Fruit fly (Drosophila melanogaster) whole organism, wandering third instar larva: Measurements from ENCODE around the gene Tailor.

ENCODE experiments used
- Abd-B ChIP-seq: fragments of >200 bp; optimal IDR thresholded peaks from 2 replicates; lab custom pipeline; 2017; ENCODE audit warnings: missing biosample characterization, missing genetic modification characterization
- CG32264 ChIP-seq: fragments of 200-800 bp; sonication (Bioruptor generic); optimal IDR thresholded peaks from 2 replicates; lab custom pipeline; 2016; ENCODE audit warnings: missing biosample characterization, missing genetic modification characterization
- CG9705 ChIP-seq: fragments of 200-800 bp; sonication (Bioruptor generic); optimal IDR thresholded peaks from 2 replicates; lab custom pipeline; 2018; ENCODE audit warnings: missing biosample characterization, mild to moderate bottlenecking, missing genetic modification characterization
- CrebA ChIP-seq: fragments of 200-800 bp; sonication (Bioruptor generic); optimal IDR thresholded peaks from 2 replicates; lab custom pipeline; 2016; ENCODE audit warnings: missing biosample characterization, mild to moderate bottlenecking, missing genetic modification characterization, borderline replicate concordance
- Dfd ChIP-seq: fragments of >200 bp; optimal IDR thresholded peaks from 2 replicates; lab custom pipeline; 2017; ENCODE audit warnings: missing biosample characterization, missing genetic modification characterization
- Dif ChIP-seq: fragments of 200-275, 200-300 bp; sonication (Bioruptor generic); optimal IDR thresholded peaks from 2 replicates; lab custom pipeline; 2018; ENCODE audit warnings: missing biosample characterization, missing genetic modification characterization; ENCODE audit not compliant: partially characterized antibody
- GATAd ChIP-seq: sonication (Bioruptor generic); optimal IDR thresholded peaks from 2 replicates; lab custom pipeline; 2016; ENCODE audit warnings: missing biosample characterization, missing genetic modification characterization
- HLH106 ChIP-seq: fragments of 200-800 bp; optimal IDR thresholded peaks from 3 replicates; lab custom pipeline; 2019; ENCODE audit warnings: missing biosample characterization, mild to moderate bottlenecking, missing genetic modification characterization, moderate library complexity
- Hnf4 ChIP-seq: fragments of 200-800 bp; sonication (Bioruptor generic); optimal IDR thresholded peaks from 2 replicates; lab custom pipeline; 2016; ENCODE audit warnings: missing biosample characterization, mild to moderate bottlenecking, missing genetic modification characterization
- Hr78 ChIP-seq: fragments of >200 bp; optimal IDR thresholded peaks from 2 replicates; lab custom pipeline; 2017; ENCODE audit warnings: missing biosample characterization, missing genetic modification characterization
- Hr83 ChIP-seq: fragments of 200-300 bp; sonication (Bioruptor generic); optimal IDR thresholded peaks from 2 replicates; lab custom pipeline; 2016; ENCODE audit warnings: missing biosample characterization, mild to moderate bottlenecking, missing genetic modification characterization, moderate library complexity; ENCODE audit not compliant: poor library complexity, severe bottlenecking
- Jra ChIP-seq: sonication (Bioruptor generic); optimal IDR thresholded peaks from 2 replicates; lab custom pipeline; 2016; ENCODE audit warnings: missing biosample characterization, missing genetic modification characterization
- Mio ChIP-seq: sonication (Bioruptor generic); optimal IDR thresholded peaks from 2 replicates; lab custom pipeline; 2016; ENCODE audit warnings: missing biosample characterization, missing genetic modification characterization
- Myc ChIP-seq: fragments of >200 bp; optimal IDR thresholded peaks from 2 replicates; lab custom pipeline; 2017
- N ChIP-seq: fragments of >200 bp; optimal IDR thresholded peaks from 2 replicates; lab custom pipeline; 2018; ENCODE audit warnings: missing biosample characterization, missing external identifiers, missing genetic modification characterization
- Rel ChIP-seq, 2 experiments: fragments of 200-800 bp; sonication (Bioruptor generic) in 1 of 2; optimal IDR thresholded peaks; 2 replicates in 1 of 2; 3 replicates in 1 of 2; lab custom pipeline; 2016 to 2019; ENCODE audit warnings: mild to moderate bottlenecking in 2 of 2, missing biosample characterization in 2 of 2, missing genetic modification characterization in 2 of 2, moderate library complexity in 1 of 2
- Sp1 ChIP-seq: fragments of 200-800 bp; sonication (Bioruptor generic); optimal IDR thresholded peaks from 3 replicates; lab custom pipeline; 2019; ENCODE audit warnings: missing biosample characterization, mild to moderate bottlenecking, missing genetic modification characterization, moderate library complexity
- Vsx2 ChIP-seq: fragments of 200-300, 225-300 bp; sonication (Bioruptor generic); optimal IDR thresholded peaks from 2 replicates; lab custom pipeline; 2018; ENCODE audit warnings: missing biosample characterization, missing genetic modification characterization; ENCODE audit not compliant: partially characterized antibody
- br ChIP-seq: fragments of 200-800 bp; sonication (Bioruptor generic); optimal IDR thresholded peaks from 2 replicates; lab custom pipeline; 2016; ENCODE audit warnings: missing biosample characterization, missing genetic modification characterization
- brk ChIP-seq: fragments of 200-800 bp; sonication (Bioruptor generic); optimal IDR thresholded peaks from 2 replicates; lab custom pipeline; 2016; ENCODE audit warnings: missing biosample characterization, mild to moderate bottlenecking, missing genetic modification characterization
- dl ChIP-seq, 2 experiments: fragments of 175-275, 200-275 bp in 1 of 2; fragments of 200-275 bp in 1 of 2; sonication (Bioruptor generic); optimal IDR thresholded peaks; lab custom pipeline; 2018; ENCODE audit warnings: mild to moderate bottlenecking in 2 of 2, missing biosample characterization in 2 of 2, missing genetic modification characterization in 2 of 2, moderate library complexity in 2 of 2; ENCODE audit not compliant: partially characterized antibody in 2 of 2, insufficient read depth in 1 of 2
- dmrt93B ChIP-seq: fragments of 200-800 bp; sonication (Bioruptor generic); optimal IDR thresholded peaks from 2 replicates; lab custom pipeline; 2018; ENCODE audit warnings: missing biosample characterization, mild to moderate bottlenecking, missing genetic modification characterization
- dsf ChIP-seq: sonication (Bioruptor generic); optimal IDR thresholded peaks from 2 replicates; lab custom pipeline; 2016; ENCODE audit warnings: missing biosample characterization, missing genetic modification characterization, borderline replicate concordance
- ey ChIP-seq: fragments of 200-800 bp; sonication (Bioruptor generic); optimal IDR thresholded peaks from 2 replicates; lab custom pipeline; 2016; ENCODE audit warnings: missing biosample characterization, missing genetic modification characterization
- fru ChIP-seq: fragments of 200-800 bp; sonication (Bioruptor generic); optimal IDR thresholded peaks from 3 replicates; lab custom pipeline; 2016; ENCODE audit warnings: missing biosample characterization, mild to moderate bottlenecking, missing genetic modification characterization
- h ChIP-seq: fragments of 200-800 bp; sonication (Bioruptor generic); optimal IDR thresholded peaks from 3 replicates; lab custom pipeline; 2016; ENCODE audit warnings: missing biosample characterization, mild to moderate bottlenecking, missing genetic modification characterization
- jim ChIP-seq: fragments of 175-275, 200-325 bp; sonication (Bioruptor generic); optimal IDR thresholded peaks from 2 replicates; lab custom pipeline; 2016; ENCODE audit warnings: missing biosample characterization, mild to moderate bottlenecking, missing genetic modification characterization
- lola ChIP-seq: fragments of >200 bp; optimal IDR thresholded peaks from 2 replicates; lab custom pipeline; 2017; ENCODE audit warnings: missing biosample characterization, missing genetic modification characterization
- pan ChIP-seq: fragments of >200 bp; optimal IDR thresholded peaks from 2 replicates; lab custom pipeline; 2017
- psq ChIP-seq: fragments of 200-800 bp; sonication (Bioruptor generic); optimal IDR thresholded peaks from 3 replicates; lab custom pipeline; 2017; ENCODE audit warnings: missing biosample characterization, mild to moderate bottlenecking, missing genetic modification characterization, moderate library complexity
- sage ChIP-seq: fragments of 200-800 bp; sonication (Bioruptor generic); optimal IDR thresholded peaks from 2 replicates; lab custom pipeline; 2016; ENCODE audit warnings: missing biosample characterization, mild to moderate bottlenecking, missing genetic modification characterization
- sv ChIP-seq: fragments of 200-800 bp; sonication (Bioruptor generic); optimal IDR thresholded peaks from 3 replicates; lab custom pipeline; 2016; ENCODE audit warnings: missing biosample characterization, missing genetic modification characterization
- tai ChIP-seq: sonication (Bioruptor generic); optimal IDR thresholded peaks from 2 replicates; lab custom pipeline; 2016; ENCODE audit warnings: missing biosample characterization, missing genetic modification characterization
- woc ChIP-seq: sonication (Bioruptor generic); optimal IDR thresholded peaks from 2 replicates; lab custom pipeline; 2016; ENCODE audit warnings: missing biosample characterization, mild to moderate bottlenecking, missing genetic modification characterization

The Tailor gene

DNA sequence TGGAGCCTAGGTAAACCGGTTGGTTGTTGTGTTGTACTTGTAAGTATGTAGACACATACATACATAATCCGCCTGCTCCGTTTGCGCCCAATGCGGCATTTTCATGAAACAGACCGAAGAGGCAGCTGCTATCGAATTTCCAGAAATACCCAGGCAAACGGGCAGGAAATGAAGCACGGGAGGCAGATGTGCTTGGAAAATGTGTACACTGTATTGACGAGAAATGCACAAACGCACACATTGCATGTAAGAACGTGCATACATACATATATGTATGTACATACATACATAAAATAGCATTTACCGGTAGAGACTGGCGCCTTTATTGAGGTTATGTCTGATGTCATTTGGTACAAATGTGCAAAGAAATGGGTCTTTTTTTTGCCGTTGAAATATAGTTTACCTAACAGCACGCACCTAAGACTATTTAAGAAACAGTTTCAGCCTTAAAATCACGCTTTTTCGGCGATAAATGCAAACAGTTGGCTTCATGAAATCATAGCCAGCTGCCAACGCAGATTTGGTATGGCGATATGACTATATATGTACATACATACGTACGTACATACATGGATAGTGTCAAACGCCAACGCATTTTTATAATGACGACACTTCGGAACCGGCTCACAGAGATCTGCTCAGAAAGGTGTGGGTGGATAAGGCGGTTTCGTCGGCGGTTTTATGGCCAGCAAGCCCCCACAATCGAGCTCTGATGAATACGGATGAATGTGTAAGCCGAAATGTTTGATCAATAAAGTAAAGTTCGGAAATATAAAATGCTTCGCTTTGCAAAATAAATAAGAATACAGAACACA, 3.8 kb upstream of the Tailor start:
- TF ChIP-seq psq (GFP tag; lab: Kevin White, UChicago) = no peak
- no peak for TF ChIP-seq dsf (GFP tag; lab: Kevin White, UChicago)
- no peak for TF ChIP-seq Myc (lab: Kevin White, UChicago)
- TF ChIP-seq Rel (GFP tag; optimal IDR thresholded peaks at IDR 0.05; lab: Kevin White, UChicago) = no peak
- peak; percentile 17 for TF ChIP-seq Rel (tag; optimal IDR thresholded peaks at IDR 0.05; lab: Kevin White, UChicago)
- no peak for TF ChIP-seq CrebA (GFP tag; lab: Kevin White, UChicago)
- TF ChIP-seq HLH106 (tag; lab: Kevin White, UChicago) = peak; percentile 10

DNA sequence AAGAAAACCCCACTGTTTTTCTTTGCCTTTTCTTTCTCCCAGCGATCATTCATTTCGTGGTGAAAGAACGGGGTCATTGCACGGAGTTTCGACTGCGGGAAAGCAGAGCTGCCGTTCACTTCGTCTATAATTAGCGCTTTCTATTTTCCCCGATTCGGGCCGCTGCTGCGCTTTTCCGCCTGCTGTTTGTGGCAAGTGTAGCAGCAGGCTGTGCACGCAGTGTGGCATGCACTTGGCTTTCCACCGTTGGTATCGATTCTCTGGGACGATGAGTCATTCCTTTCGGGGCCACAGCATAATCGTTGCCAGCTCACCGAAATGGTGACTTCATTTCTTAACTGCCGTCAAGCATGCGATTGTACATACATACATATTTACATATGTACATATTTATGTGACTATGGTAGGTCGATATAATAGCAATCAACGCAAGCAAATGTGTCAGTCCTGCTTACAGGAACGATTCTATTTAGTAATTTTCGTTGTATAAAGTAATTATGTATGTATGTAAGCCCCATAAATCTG, 3.0 kb upstream of the Tailor start:
- TF ChIP-seq brk (peak; percentile 27), dmrt93B (GFP tag; lab: Kevin White, UChicago) (no peak), woc (GFP tag; lab: Kevin White, UChicago) (no peak), Jra (peak; percentile 30), Rel (GFP tag; optimal IDR thresholded peaks at IDR 0.05; lab: Kevin White, UChicago) (no peak), Rel (tag; optimal IDR thresholded peaks at IDR 0.05; lab: Kevin White, UChicago) (peak; percentile 33), Hnf4 (peak; percentile 13)

DNA sequence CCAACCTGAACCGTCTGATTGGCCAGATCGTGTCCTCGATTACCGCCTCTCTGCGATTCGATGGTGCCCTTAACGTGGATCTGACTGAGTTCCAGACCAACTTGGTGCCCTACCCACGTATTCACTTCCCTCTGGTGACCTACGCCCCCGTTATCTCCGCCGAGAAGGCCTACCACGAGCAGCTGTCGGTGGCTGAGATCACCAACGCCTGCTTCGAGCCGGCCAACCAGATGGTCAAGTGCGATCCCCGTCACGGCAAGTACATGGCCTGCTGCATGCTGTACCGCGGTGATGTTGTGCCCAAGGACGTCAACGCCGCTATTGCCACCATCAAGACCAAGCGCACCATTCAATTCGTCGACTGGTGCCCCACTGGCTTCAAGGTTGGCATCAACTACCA, 2.0 kb upstream of the Tailor start:
- TF ChIP-seq Hr78 (GFP tag; lab: Kevin White, UChicago) (no peak), Hr83 (no peak), dsf (GFP tag; lab: Kevin White, UChicago) (no peak), CG9705 (GFP tag; lab: Kevin White, UChicago) (no peak), h (GFP tag; lab: Kevin White, UChicago) (no peak), CG32264 (GFP tag; lab: Kevin White, UChicago) (no peak), lola (GFP tag; lab: Kevin White, UChicago) (no peak), HLH106 (tag; lab: Kevin White, UChicago) (no peak), brk (no peak), fru (GFP tag; lab: Kevin White, UChicago) (no peak), sv (GFP tag; lab: Kevin White, UChicago) (no peak), N (no peak), Hnf4 (no peak), Mio (no peak), GATAd (GFP tag; lab: Kevin White, UChicago) (no peak), dl (GFP tag; optimal IDR thresholded peaks at IDR 0.05; lab: Kevin White, UChicago; ENCODE audit: insufficient read depth in 1 of 2, partially characterized antibody in 2 of 2) (no peak), Dif (GFP tag; lab: Kevin White, UChicago) (no peak)

DNA sequence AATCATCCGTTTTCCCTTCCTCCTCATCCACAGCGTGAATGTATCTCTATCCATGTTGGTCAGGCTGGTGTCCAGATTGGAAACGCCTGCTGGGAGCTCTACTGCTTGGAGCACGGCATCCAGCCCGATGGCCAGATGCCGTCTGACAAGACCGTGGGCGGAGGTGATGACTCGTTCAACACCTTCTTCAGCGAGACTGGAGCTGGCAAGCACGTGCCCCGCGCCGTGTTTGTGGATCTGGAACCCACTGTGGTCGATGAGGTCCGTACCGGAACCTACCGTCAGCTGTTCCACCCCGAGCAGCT, 1.3 kb upstream of the Tailor start:
- TF ChIP-seq tai (GFP tag; lab: Kevin White, UChicago) (no peak), sage (GFP tag; lab: Kevin White, UChicago) (no peak), pan (no peak), Sp1 (GFP tag; lab: Kevin White, UChicago) (no peak), brk (no peak), Dif (GFP tag; lab: Kevin White, UChicago) (no peak), Abd-B (GFP tag; lab: Kevin White, UChicago) (no peak), ey (GFP tag; lab: Kevin White, UChicago) (no peak), CrebA (GFP tag; lab: Kevin White, UChicago) (no peak), Hr83 (no peak), CG9705 (GFP tag; lab: Kevin White, UChicago) (no peak), jim (no peak), dmrt93B (GFP tag; lab: Kevin White, UChicago) (no peak), Dfd (no peak), Vsx2 (no peak), HLH106 (tag; lab: Kevin White, UChicago) (no peak), GATAd (GFP tag; lab: Kevin White, UChicago) (no peak), br (no peak), Hnf4 (no peak)
